Worm (Caenorhabditis elegans): ENCODE data around the gene C28A5.1.

ce11 chrIII:4481787-4482186 is 47.6 kb upstream of the C28A5.1 start:
- TF ChIP-seq zfh-2 (GFP tag; conservative IDR thresholded peaks at IDR 0.05) (no peak), efl-1 (GFP tag; optimal IDR thresholded peaks at IDR 0.05) (no peak), hsf-1 (GFP tag; IDR thresholded peaks at IDR 0.05) (no peak), aptf-2 (GFP tag; conservative IDR thresholded peaks at IDR 0.05) (no peak), nhr-90 (tag; optimal IDR thresholded peaks at IDR 0.05) (no peak), rec-8 (tag; optimal IDR thresholded peaks at IDR 0.05) (no peak), sdz-38 (tag; optimal IDR thresholded peaks at IDR 0.05) (no peak), unc-62 (GFP tag; optimal IDR thresholded peaks at IDR 0.05) (no peak), hmg-20 (GFP tag; IDR thresholded peaks at IDR 0.05) (no peak), madf-6 (GFP tag; IDR thresholded peaks at IDR 0.05) (no peak), snpc-1.1 (tag; optimal IDR thresholded peaks at IDR 0.05; ENCODE audit: insufficient read depth) (no peak)
